Worm (Caenorhabditis elegans) whole organism, midembryonic: ENCODE measurements around the gene F56D6.14.

Experiments used
- T22C8.4 ChIP-seq: fragments of 200-800 bp; sonication (Bioruptor generic); IDR thresholded peaks from 2 replicates; pipeline ENCODE4 v1.3.6; 2022; ENCODE audit warnings: missing genetic modification characterization, missing compliant biosample characterization
- cog-1 ChIP-seq: sonication (generic microtip); optimal IDR thresholded peaks from 2 replicates; lab custom pipeline; 2016; ENCODE audit warnings: missing genetic modification characterization, missing compliant biosample characterization
- flt-1 ChIP-seq: fragments of 200-800 bp; sonication (Bioruptor generic); IDR thresholded peaks from 2 replicates; pipeline ENCODE4 v1.3.6; 2022; ENCODE audit warnings: missing genetic modification characterization, missing compliant biosample characterization
- med-1 ChIP-seq: sonication (generic microtip); optimal IDR thresholded peaks from 2 replicates; lab custom pipeline; 2017; ENCODE audit warnings: missing genetic modification characterization, mild to moderate bottlenecking, missing compliant biosample characterization, antibody characterized with exemption, missing genetic modification reagents; ENCODE audit not compliant: insufficient read depth
- ztf-23 ChIP-seq: fragments of 200-800 bp; sonication (Bioruptor generic); IDR thresholded peaks from 2 replicates; pipeline ENCODE4 v1.3.6; 2022; ENCODE audit warnings: missing genetic modification reagents, missing genetic modification characterization, missing compliant biosample characterization
- ztf-29 ChIP-seq: fragments of 200-800 bp; sonication (Bioruptor generic); IDR thresholded peaks from 2 replicates; pipeline ENCODE4 v1.3.6; 2022; ENCODE audit warnings: missing genetic modification reagents, missing genetic modification characterization, missing compliant biosample characterization

- TF ChIP-seq ztf-29 (GFP tag; lab: Robert Waterston, UW): no peak
- TF ChIP-seq med-1 (GFP tag; lab: Kevin White, UChicago): no peak
- TF ChIP-seq ztf-23 (GFP tag; lab: Robert Waterston, UW): no peak
- TF ChIP-seq cog-1 (tag; lab: Kevin White, UChicago): no peak
- no peak for TF ChIP-seq flt-1
- no peak for TF ChIP-seq T22C8.4 (GFP tag; lab: Robert Waterston, UW)
Observed at ce11 chrIV:3914462-3914861, 3.0 kb upstream of the F56D6.14 start, which contains the start of gene F56D6.19.
